Worm (Caenorhabditis elegans): ENCODE results near the gene nex-2.

ce11 chrIII:10336109-10336508 lies 5.9 kb upstream of the nex-2 start:
- TF ChIP-seq hmg-4 (GFP tag; optimal IDR thresholded peaks at IDR 0.05) (no peak), ceh-36 (tag; optimal IDR thresholded peaks at IDR 0.05) (no peak), aly-1 (tag; optimal IDR thresholded peaks at IDR 0.05) (no peak), hmbx-1 (tag; optimal IDR thresholded peaks at IDR 0.05) (no peak), ama-1 (optimal IDR thresholded peaks at IDR 0.05) (no peak), scrt-1 (GFP tag; IDR thresholded peaks at IDR 0.05) (no peak), tbx-37 (GFP tag; conservative IDR thresholded peaks at IDR 0.05) (no peak), pes-1 (GFP tag; IDR thresholded peaks at IDR 0.05) (no peak)
